Fruit fly (Drosophila melanogaster) whole organism, embryonic: Measurements from ENCODE around the gene Bdp1.
A peak's percentile ranks its signal among the peaks of the same experiment; 100 is the strongest.

Experiments used
- Aef1 ChIP-seq: fragments of 200-800 bp; sonication (Bioruptor generic); IDR thresholded peaks from 3 replicates; pipeline ENCODE4 v1.3.6; 2022; ENCODE audit warnings: missing biosample characterization, missing genetic modification characterization
- Bgb ChIP-seq: fragments of 200-800 bp; sonication (Bioruptor generic); IDR thresholded peaks from 2 replicates; pipeline ENCODE4 v1.3.6; 2022; ENCODE audit warnings: missing biosample characterization, missing genetic modification characterization; ENCODE audit not compliant: partially characterized antibody
- CG10209 ChIP-seq: fragments of 200-800 bp; sonication (Bioruptor generic); optimal IDR thresholded peaks from 3 replicates; lab custom pipeline; 2017; ENCODE audit warnings: missing biosample characterization, mild to moderate bottlenecking, missing genetic modification characterization, missing genetic modification reagents
- CG10267 ChIP-seq: fragments of 200-800 bp; sonication (Bioruptor generic); optimal IDR thresholded peaks from 2 replicates; lab custom pipeline; 2018; ENCODE audit warnings: missing biosample characterization, mild to moderate bottlenecking, missing genetic modification characterization, moderate library complexity
- CG10979 ChIP-seq: fragments of 200-800 bp; sonication (Bioruptor generic); optimal IDR thresholded peaks from 2 replicates; lab custom pipeline; 2018; ENCODE audit warnings: missing biosample characterization, mild to moderate bottlenecking, missing genetic modification characterization, moderate library complexity
- CG11247 ChIP-seq: fragments of 200-800 bp; sonication (Bioruptor generic); IDR thresholded peaks from 2 replicates; pipeline ENCODE4 v1.3.6; 2022; ENCODE audit warnings: missing biosample characterization, missing genetic modification characterization
- CG11504 ChIP-seq: fragments of 200-800 bp; sonication (Bioruptor generic); optimal IDR thresholded peaks from 3 replicates; lab custom pipeline; 2019; ENCODE audit warnings: missing biosample characterization, mild to moderate bottlenecking, missing genetic modification characterization, moderate library complexity
- CG12744 ChIP-seq: fragments of 200-800 bp; sonication (Bioruptor generic); optimal IDR thresholded peaks from 2 replicates; lab custom pipeline; 2016; ENCODE audit warnings: missing biosample characterization, missing genetic modification characterization
- CG13123 ChIP-seq: fragments of 200-800 bp; sonication (Bioruptor generic); optimal IDR thresholded peaks from 2 replicates; lab custom pipeline; 2016; ENCODE audit warnings: missing biosample characterization, missing genetic modification characterization
- CG13424 ChIP-seq: fragments of 200-800 bp; sonication (Bioruptor generic); optimal IDR thresholded peaks from 2 replicates; lab custom pipeline; 2019; ENCODE audit warnings: missing biosample characterization, mild to moderate bottlenecking, missing genetic modification characterization, moderate library complexity
- CG18011 ChIP-seq: fragments of 200-800 bp; sonication (Bioruptor generic); optimal IDR thresholded peaks from 2 replicates; lab custom pipeline; 2017; ENCODE audit warnings: missing biosample characterization, missing genetic modification characterization, mild to moderate bottlenecking, moderate library complexity, missing genotype
- CG18262 ChIP-seq: fragments of 200-800 bp; optimal IDR thresholded peaks from 3 replicates; lab custom pipeline; 2019; ENCODE audit warnings: missing biosample characterization, mild to moderate bottlenecking, missing genetic modification characterization, moderate library complexity
- CG2116 ChIP-seq: fragments of 200-800 bp; sonication (Bioruptor generic); optimal IDR thresholded peaks from 3 replicates; lab custom pipeline; 2018; ENCODE audit warnings: missing biosample characterization, mild to moderate bottlenecking, missing genetic modification characterization
- CG42726 ChIP-seq: fragments of 200-800 bp; sonication (Bioruptor generic); IDR thresholded peaks from 2 replicates; pipeline ENCODE4 v1.3.6; 2022; ENCODE audit warnings: missing biosample characterization, missing genetic modification characterization; ENCODE audit not compliant: partially characterized antibody
- CG43689 ChIP-seq: fragments of 200-800 bp; sonication (Bioruptor generic); IDR thresholded peaks from 2 replicates; pipeline ENCODE4 v1.3.6; 2022; ENCODE audit warnings: missing biosample characterization, missing genetic modification characterization
- CHES-1-like ChIP-seq: fragments of 200-800 bp; sonication (Bioruptor generic); optimal IDR thresholded peaks from 2 replicates; lab custom pipeline; 2016; ENCODE audit warnings: missing biosample characterization, missing genetic modification characterization
- Dip3 ChIP-seq: fragments of 200-800 bp; sonication (Bioruptor generic); optimal IDR thresholded peaks from 3 replicates; lab custom pipeline; 2016; ENCODE audit warnings: missing biosample characterization, missing genetic modification characterization
- ERR ChIP-seq: fragments of 200-800 bp; sonication (Bioruptor generic); optimal IDR thresholded peaks from 2 replicates; lab custom pipeline; 2016; ENCODE audit warnings: missing biosample characterization, missing genetic modification characterization
- Eip74EF ChIP-seq, 2 experiments: fragments of 200-800 bp in 1 of 2; fragments of >200 bp in 1 of 2; sonication (Bioruptor generic) in 1 of 2; optimal IDR thresholded peaks; 2 replicates each; lab custom pipeline; 2017 to 2019; ENCODE audit warnings: missing biosample characterization in 2 of 2, missing genetic modification characterization in 2 of 2, mild to moderate bottlenecking in 1 of 2, moderate library complexity in 1 of 2
- Fer1 ChIP-seq: fragments of 200-800 bp; sonication (Bioruptor generic); optimal IDR thresholded peaks from 2 replicates; lab custom pipeline; 2017; ENCODE audit warnings: missing biosample characterization, mild to moderate bottlenecking, missing genetic modification characterization
- Hey ChIP-seq: fragments of 200-800 bp; sonication (Bioruptor generic); optimal IDR thresholded peaks from 3 replicates; lab custom pipeline; 2018; ENCODE audit warnings: missing biosample characterization, mild to moderate bottlenecking, missing genetic modification characterization
- Mrtf ChIP-seq: fragments of 200-800 bp; sonication (Bioruptor generic); IDR thresholded peaks from 3 replicates; pipeline ENCODE4 v1.3.6; 2022; ENCODE audit warnings: missing biosample characterization, missing genetic modification characterization
- Neu2 ChIP-seq: fragments of 200-800 bp; sonication (Bioruptor generic); optimal IDR thresholded peaks from 3 replicates; lab custom pipeline; 2016; ENCODE audit warnings: missing biosample characterization, missing genetic modification characterization, borderline replicate concordance
- Opbp ChIP-seq: fragments of 200-800 bp; sonication (Bioruptor generic); IDR thresholded peaks from 3 replicates; pipeline ENCODE4 v1.3.6; 2022; ENCODE audit warnings: missing biosample characterization, missing genetic modification characterization; ENCODE audit not compliant: partially characterized antibody
- Pdp1 ChIP-seq, 2 experiments: fragments of 200-800 bp; sonication (Bioruptor generic); optimal IDR thresholded peaks; 3 replicates each; lab custom pipeline; 2016; ENCODE audit warnings: missing biosample characterization in 2 of 2, missing genetic modification characterization in 2 of 2, mild to moderate bottlenecking in 1 of 2, moderate library complexity in 1 of 2
- Taf1 ChIP-seq: fragments of 200-800 bp; sonication (Bioruptor generic); IDR thresholded peaks from 2 replicates; pipeline ENCODE4 v1.3.6; 2022; ENCODE audit warnings: missing biosample characterization, missing genetic modification characterization
- Xrp1 ChIP-seq: fragments of 200-800 bp; sonication (Bioruptor generic); IDR thresholded peaks from 2 replicates; pipeline ENCODE4 v1.3.6; 2022; ENCODE audit warnings: missing biosample characterization, missing genetic modification characterization
- ase ChIP-seq: fragments of 200-800 bp; sonication (Bioruptor generic); IDR thresholded peaks from 3 replicates; pipeline ENCODE4 v1.3.6; 2022; ENCODE audit warnings: missing biosample characterization, missing genetic modification characterization
- bcd ChIP-seq: fragments of 200-800 bp; sonication (Bioruptor generic); optimal IDR thresholded peaks from 2 replicates; lab custom pipeline; 2017; ENCODE audit warnings: missing biosample characterization, mild to moderate bottlenecking, missing genetic modification characterization
- chinmo ChIP-seq: fragments of 200-800 bp; sonication (Bioruptor generic); IDR thresholded peaks from 4 replicates; pipeline ENCODE4 v1.3.6; 2022; ENCODE audit warnings: missing biosample characterization, missing genetic modification characterization; ENCODE audit not compliant: partially characterized antibody
- crc ChIP-seq: fragments of 200-800 bp; sonication (Bioruptor generic); optimal IDR thresholded peaks from 2 replicates; lab custom pipeline; 2016; ENCODE audit warnings: missing biosample characterization, missing genetic modification characterization
- crp ChIP-seq, 2 experiments: fragments of 200-800 bp; sonication (Bioruptor generic); optimal IDR thresholded peaks; 2 replicates in 1 of 2; 3 replicates in 1 of 2; lab custom pipeline; 2017; ENCODE audit warnings: missing biosample characterization in 2 of 2, missing genetic modification characterization in 2 of 2, mild to moderate bottlenecking in 1 of 2, moderate library complexity in 1 of 2
- dm ChIP-seq: fragments of 200-800 bp; sonication (Bioruptor generic); optimal IDR thresholded peaks from 3 replicates; lab custom pipeline; 2016; ENCODE audit warnings: missing biosample characterization, missing genetic modification characterization
- h ChIP-seq: fragments of >200 bp; optimal IDR thresholded peaks from 2 replicates; lab custom pipeline; 2017
- her ChIP-seq: fragments of 200-800 bp; sonication (Bioruptor generic); optimal IDR thresholded peaks from 2 replicates; lab custom pipeline; 2016; ENCODE audit warnings: missing biosample characterization, missing genetic modification characterization
- hth ChIP-seq: fragments of >200 bp; optimal IDR thresholded peaks from 2 replicates; lab custom pipeline; 2017; ENCODE audit warnings: inconsistent platforms
- jigr1 ChIP-seq: fragments of 200-800 bp; sonication (Bioruptor generic); IDR thresholded peaks from 3 replicates; pipeline ENCODE4 v1.3.6; 2022; ENCODE audit warnings: missing biosample characterization, missing genetic modification characterization
- odd ChIP-seq: fragments of 200-800 bp; sonication (Bioruptor generic); optimal IDR thresholded peaks from 2 replicates; lab custom pipeline; 2017; ENCODE audit warnings: missing biosample characterization, mild to moderate bottlenecking, missing genetic modification characterization
- peb ChIP-seq: fragments of 200-800 bp; sonication (Bioruptor generic); IDR thresholded peaks from 2 replicates; pipeline ENCODE4 v1.3.6; 2022; ENCODE audit warnings: missing biosample characterization, missing genetic modification characterization
- pfk ChIP-seq: fragments of 200-800 bp; sonication (Bioruptor generic); optimal IDR thresholded peaks from 2 replicates; lab custom pipeline; 2018; ENCODE audit warnings: missing biosample characterization, mild to moderate bottlenecking, missing genetic modification characterization, moderate library complexity
- ranshi ChIP-seq: fragments of 200-800 bp; sonication (Bioruptor generic); IDR thresholded peaks from 2 replicates; pipeline ENCODE4 v1.3.6; 2022; ENCODE audit warnings: missing biosample characterization, missing genetic modification characterization
- rib ChIP-seq: fragments of 200-800 bp; sonication (Bioruptor generic); IDR thresholded peaks from 2 replicates; pipeline ENCODE4 v1.3.6; 2022; ENCODE audit warnings: missing biosample characterization, missing genetic modification characterization
- ro ChIP-seq: fragments of 200-800 bp; sonication (Bioruptor generic); IDR thresholded peaks from 2 replicates; pipeline ENCODE4 v1.3.6; 2022; ENCODE audit warnings: missing biosample characterization, missing genetic modification characterization
- schlank ChIP-seq: fragments of 200-800 bp; sonication (Bioruptor generic); optimal IDR thresholded peaks from 2 replicates; lab custom pipeline; 2018; ENCODE audit warnings: missing biosample characterization, mild to moderate bottlenecking, missing genetic modification characterization
- shn ChIP-seq: fragments of 200-800 bp; sonication (Bioruptor generic); optimal IDR thresholded peaks from 3 replicates; lab custom pipeline; 2016; ENCODE audit warnings: missing biosample characterization, missing genetic modification characterization
- toy ChIP-seq: fragments of 200-800 bp; sonication (Bioruptor generic); IDR thresholded peaks from 2 replicates; pipeline ENCODE4 v1.3.6; 2022; ENCODE audit warnings: missing biosample characterization, missing genetic modification characterization
- trh ChIP-seq: fragments of 200-800 bp; sonication (Bioruptor generic); optimal IDR thresholded peaks from 2 replicates; lab custom pipeline; 2016; ENCODE audit warnings: missing biosample characterization, missing genetic modification characterization
- tup ChIP-seq: fragments of 200-800 bp; sonication (Bioruptor generic); optimal IDR thresholded peaks from 2 replicates; lab custom pipeline; 2016; ENCODE audit warnings: missing biosample characterization, mild to moderate bottlenecking, missing genetic modification characterization, moderate library complexity

Bdp1 gene

DNA sequence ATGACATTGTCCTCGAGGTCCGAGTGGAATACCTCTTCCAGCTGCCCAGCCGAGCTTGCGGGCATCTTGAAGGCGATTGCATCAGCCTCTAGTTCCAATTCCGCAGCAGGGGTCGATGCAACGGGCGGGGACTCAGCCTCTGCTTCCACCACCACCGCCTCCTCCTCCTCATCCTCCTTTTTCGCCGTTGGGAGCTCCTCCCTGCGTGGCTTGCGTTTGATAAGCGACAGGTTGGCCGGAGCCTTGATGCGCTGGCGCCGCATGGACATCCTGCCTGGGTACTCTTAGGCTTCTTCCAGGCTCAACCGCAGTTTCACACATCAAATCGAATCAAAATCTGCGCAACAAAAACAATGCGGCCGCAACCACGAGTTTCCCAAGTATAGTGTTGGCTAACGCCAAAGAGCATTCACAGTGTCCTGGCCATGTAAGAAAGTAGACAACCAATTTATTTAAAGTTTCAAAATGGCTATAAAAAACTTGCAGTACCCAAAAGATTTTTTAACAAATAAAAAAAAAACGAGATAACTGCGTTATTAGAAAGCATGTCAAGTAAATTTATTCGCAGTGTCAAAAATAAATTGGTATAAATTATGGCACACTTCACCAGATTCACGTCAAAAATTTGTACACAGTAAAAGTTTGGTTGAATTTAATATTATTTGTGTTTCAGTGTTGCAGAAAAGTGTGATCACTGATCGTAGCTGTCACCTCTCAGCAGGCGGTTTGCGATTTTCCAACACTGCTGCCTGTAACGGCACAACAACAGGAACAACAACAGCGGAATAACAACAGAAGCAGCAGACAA lies at the start of gene Bdp1, which contains the start of gene CG6565 (continued):
- TF ChIP-seq Xrp1 (GFP tag; lab: Robert Waterston, UW) (peak; percentile 96), Hey (tag; lab: Kevin White, UChicago) (peak; percentile 85), bcd (peak; percentile 98), CG11504 (tag; lab: Kevin White, UChicago) (peak; percentile 95), Mrtf (GFP tag; lab: Robert Waterston, UW) (peak; percentile 92), ranshi (GFP tag; lab: Robert Waterston, UW) (peak; percentile 95), CG12744 (GFP tag; lab: Kevin White, UChicago) (peak; percentile 98), Eip74EF (GFP tag; optimal IDR thresholded peaks at IDR 0.05; lab: Kevin White, UChicago) (peak in 1 of 2 experiments; percentile 88), rib (GFP tag; lab: Robert Waterston, UW) (peak; percentile 96), CG10979 (tag; lab: Kevin White, UChicago) (peak; percentile 94), dm (GFP tag; lab: Kevin White, UChicago) (peak; percentile 99), CHES-1-like (GFP tag; lab: Kevin White, UChicago) (peak; percentile 98), CG18262 (tag; lab: Kevin White, UChicago) (peak; percentile 95), tup (GFP tag; lab: Kevin White, UChicago) (peak; percentile 94), toy (GFP tag; lab: Robert Waterston, UW) (peak; percentile 78), CG2116 (GFP tag; lab: Kevin White, UChicago) (peak; percentile 87), CG18011 (GFP tag; lab: Kevin White, UChicago) (peak; percentile 89), ERR (GFP tag; lab: Kevin White, UChicago) (peak; percentile 95), crc (GFP tag; lab: Kevin White, UChicago) (peak; percentile 95), Neu2 (peak; percentile 96), chinmo (no peak), Bgb (GFP tag; lab: Robert Waterston, UW) (0 out of 2 replicates have a peak, but pooled peaks have one; percentile 19), odd (GFP tag; lab: Kevin White, UChicago) (peak; percentile 90), crp (GFP tag; optimal IDR thresholded peaks at IDR 0.05; lab: Kevin White, UChicago) (peak; percentile 8 to 76), CG43689 (GFP tag; lab: Robert Waterston, UW) (peak; percentile 79), ase (peak; percentile 94), hth (no peak), CG10209 (GFP tag; lab: Kevin White, UChicago) (peak; percentile 98), CG11247 (GFP tag; lab: Robert Waterston, UW) (peak; percentile 91), shn (GFP tag; lab: Kevin White, UChicago) (peak; percentile 99), CG10267 (tag; lab: Kevin White, UChicago) (peak; percentile 100), pfk (GFP tag; lab: Kevin White, UChicago) (peak; percentile 44), her (GFP tag; lab: Kevin White, UChicago) (peak; percentile 95), Fer1 (peak; percentile 95), jigr1 (GFP tag; lab: Robert Waterston, UW) (peak; percentile 96), trh (GFP tag; lab: Kevin White, UChicago) (peak; percentile 96), CG42726 (GFP tag; lab: Robert Waterston, UW) (no peak), Aef1 (GFP tag; lab: Robert Waterston, UW) (peak; percentile 97), CG13123 (GFP tag; lab: Kevin White, UChicago) (peak; percentile 96), CG13424 (tag; lab: Kevin White, UChicago) (peak; percentile 97), Dip3 (GFP tag; lab: Kevin White, UChicago) (peak; percentile 99), peb (peak; percentile 89), ro (GFP tag; lab: Robert Waterston, UW) (peak; percentile 90), Pdp1 (GFP tag; optimal IDR thresholded peaks at IDR 0.05; lab: Kevin White, UChicago) (peak; percentile 92 to 99), h (lab: Kevin White, UChicago) (no peak), Taf1 (peak; percentile 90), Opbp (GFP tag; lab: Robert Waterston, UW) (no peak), schlank (tag; lab: Kevin White, UChicago) (peak; percentile 88)
